Worm (Caenorhabditis elegans) whole organism, young adult: ENCODE data around the gene pqn-68.

ENCODE experiments used
- B0336.3 ChIP-seq: fragments of 200-800 bp; sonication (Bioruptor generic); IDR thresholded peaks from 2 replicates; pipeline ENCODE4 v1.3.6; 2022; ENCODE audit warnings: missing genetic modification characterization, missing compliant biosample characterization
- C17E4.6 ChIP-seq: fragments of 200-800 bp; sonication (Bioruptor generic); IDR thresholded peaks from 2 replicates; pipeline ENCODE4 v1.3.6; 2022; ENCODE audit warnings: missing genetic modification reagents, missing genetic modification characterization, missing compliant biosample characterization
- F33H1.4 ChIP-seq: fragments of 200-800 bp; sonication (Bioruptor generic); IDR thresholded peaks from 2 replicates; pipeline ENCODE4 v1.3.6; 2022; ENCODE audit warnings: missing genetic modification reagents, missing genetic modification characterization, missing compliant biosample characterization
- F39B2.1 ChIP-seq: fragments of 200-800 bp; sonication (Bioruptor generic); IDR thresholded peaks from 2 replicates; pipeline ENCODE4 v1.3.6; 2022; ENCODE audit warnings: missing genetic modification reagents, missing genetic modification characterization, missing compliant biosample characterization
- F49E8.2 ChIP-seq: sonication (generic microtip); optimal IDR thresholded peaks from 3 replicates; lab custom pipeline; 2017; ENCODE audit warnings: missing genetic modification characterization, mild to moderate bottlenecking, missing compliant biosample characterization, antibody characterized with exemption, moderate library complexity; ENCODE audit not compliant: insufficient read depth
- F57A8.1 ChIP-seq: fragments of 200-800 bp; sonication (Bioruptor generic); optimal IDR thresholded peaks from 2 replicates; lab custom pipeline; 2018; ENCODE audit warnings: mild to moderate bottlenecking, missing genetic modification characterization, moderate library complexity, missing compliant biosample characterization
- T07F8.4 ChIP-seq: sonication (generic microtip); optimal IDR thresholded peaks from 2 replicates; lab custom pipeline; 2016; ENCODE audit warnings: mild to moderate bottlenecking, missing genetic modification characterization, moderate library complexity, missing compliant biosample characterization
- T26A5.8 ChIP-seq: sonication (generic microtip); optimal IDR thresholded peaks from 2 replicates; lab custom pipeline; 2016; ENCODE audit warnings: missing genetic modification characterization, missing compliant biosample characterization
- Y53G8AR.9 ChIP-seq: fragments of 200-800 bp; sonication (Bioruptor generic); conservative IDR thresholded peaks from 2 replicates; pipeline ENCODE4 v1.3.6; 2022; ENCODE audit warnings: missing genetic modification reagents, missing genetic modification characterization, missing compliant biosample characterization
- Y67H2A.10 ChIP-seq: fragments of 200-800 bp; sonication (Bioruptor generic); conservative IDR thresholded peaks from 2 replicates; pipeline ENCODE4 v1.3.6; 2022; ENCODE audit warnings: missing genetic modification reagents, missing genetic modification characterization, missing compliant biosample characterization
- akir-1 ChIP-seq: fragments of 200-800 bp; sonication (Bioruptor generic); optimal IDR thresholded peaks from 2 replicates; lab custom pipeline; 2018; ENCODE audit warnings: mild to moderate bottlenecking, missing genetic modification characterization, moderate library complexity, missing compliant biosample characterization
- aptf-2 ChIP-seq: fragments of 200-800 bp; sonication (Bioruptor generic); conservative IDR thresholded peaks from 2 replicates; pipeline ENCODE4 v1.3.6; 2022; ENCODE audit warnings: missing genetic modification reagents, missing genetic modification characterization, missing compliant biosample characterization
- athp-1 ChIP-seq: sonication (generic microtip); optimal IDR thresholded peaks from 2 replicates; lab custom pipeline; 2017; ENCODE audit warnings: mild to moderate bottlenecking, missing genetic modification characterization, missing compliant biosample characterization
- cebp-1 ChIP-seq, 2 experiments: fragments of 200-800 bp in 1 of 2; sonication (Bioruptor generic) in 1 of 2; sonication (generic microtip) in 1 of 2; IDR thresholded peaks in 1 of 2; optimal IDR thresholded peaks in 1 of 2; 2 replicates each; pipeline versions ENCODE4 v1.3.6 to Lab custom; 2017 to 2022; ENCODE audit warnings: missing compliant biosample characterization in 2 of 2, missing genetic modification characterization in 2 of 2, mild to moderate bottlenecking in 1 of 2, missing genetic modification reagents in 1 of 2, moderate library complexity in 1 of 2
- dpff-1 ChIP-seq: sonication (generic microtip); optimal IDR thresholded peaks from 2 replicates; lab custom pipeline; 2017; ENCODE audit warnings: mild to moderate bottlenecking, missing genetic modification characterization, missing compliant biosample characterization
- egl-18 ChIP-seq: fragments of 200-800 bp; sonication (Bioruptor generic); IDR thresholded peaks from 2 replicates; pipeline ENCODE4 v1.3.6; 2022; ENCODE audit warnings: missing genetic modification reagents, missing genetic modification characterization, missing compliant biosample characterization
- egl-44 ChIP-seq: fragments of 200-800 bp; sonication (Bioruptor generic); IDR thresholded peaks from 2 replicates; pipeline ENCODE4 v1.3.6; 2022; ENCODE audit warnings: missing genetic modification reagents, missing genetic modification characterization, missing compliant biosample characterization
- gei-17 ChIP-seq: fragments of 200-800 bp; sonication (Bioruptor generic); optimal IDR thresholded peaks from 2 replicates; lab custom pipeline; 2018; ENCODE audit warnings: mild to moderate bottlenecking, missing genetic modification characterization, missing compliant biosample characterization
- him-1 ChIP-seq: sonication (generic microtip); optimal IDR thresholded peaks from 2 replicates; lab custom pipeline; 2016; ENCODE audit warnings: missing genotype, missing genetic modification reagents, missing genetic modification characterization, missing compliant biosample characterization
- hlh-12 ChIP-seq: sonication (generic microtip); optimal IDR thresholded peaks from 2 replicates; lab custom pipeline; 2016; ENCODE audit warnings: missing genetic modification characterization, missing compliant biosample characterization
- hlh-26 ChIP-seq: fragments of 200-800 bp; sonication (Bioruptor generic); conservative IDR thresholded peaks from 2 replicates; pipeline ENCODE4 v1.3.6; 2022; ENCODE audit warnings: missing genetic modification reagents, missing genetic modification characterization, missing compliant biosample characterization
- hmg-1.2 ChIP-seq: fragments of 200-800 bp; sonication (Bioruptor generic); IDR thresholded peaks from 2 replicates; pipeline ENCODE4 v1.3.6; 2022; ENCODE audit warnings: missing genetic modification reagents, missing genetic modification characterization, missing compliant biosample characterization
- lag-1 ChIP-seq: fragments of 200-800 bp; sonication (Bioruptor generic); IDR thresholded peaks from 2 replicates; pipeline ENCODE4 v1.3.6; 2022; ENCODE audit warnings: missing genetic modification reagents, missing genetic modification characterization, missing compliant biosample characterization
- lin-54 ChIP-seq: fragments of 200-800 bp; sonication (Bioruptor generic); optimal IDR thresholded peaks from 2 replicates; lab custom pipeline; 2018; ENCODE audit warnings: mild to moderate bottlenecking, missing genetic modification characterization, missing compliant biosample characterization
- lir-1 ChIP-seq: fragments of 200-800 bp; sonication (Bioruptor generic); conservative IDR thresholded peaks from 2 replicates; pipeline ENCODE4 v1.3.6; 2022; ENCODE audit warnings: missing genetic modification reagents, missing genetic modification characterization, missing compliant biosample characterization
- mel-28 ChIP-seq: sonication (generic microtip); optimal IDR thresholded peaks from 2 replicates; lab custom pipeline; 2016; ENCODE audit warnings: borderline replicate concordance, mild to moderate bottlenecking, missing genetic modification characterization, missing compliant biosample characterization
- mxl-1 ChIP-seq: sonication (generic microtip); optimal IDR thresholded peaks from 2 replicates; lab custom pipeline; 2016; ENCODE audit warnings: missing genetic modification characterization, missing compliant biosample characterization
- nfya-2 ChIP-seq: fragments of 200-800 bp; sonication (Bioruptor generic); IDR thresholded peaks from 2 replicates; pipeline ENCODE4 v1.3.6; 2022; ENCODE audit warnings: missing genetic modification reagents, missing genetic modification characterization, missing compliant biosample characterization
- nfyb-1 ChIP-seq: fragments of 200-800 bp; sonication (Bioruptor generic); IDR thresholded peaks from 2 replicates; pipeline ENCODE4 v1.3.6; 2022; ENCODE audit warnings: missing genetic modification reagents, missing genetic modification characterization, missing compliant biosample characterization
- nhr-27 ChIP-seq: fragments of 200-800 bp; sonication (Bioruptor generic); optimal IDR thresholded peaks from 2 replicates; lab custom pipeline; 2018; ENCODE audit warnings: mild to moderate bottlenecking, missing genetic modification characterization, moderate library complexity, missing compliant biosample characterization
- pbrm-1 ChIP-seq: fragments of 200-800 bp; sonication (Bioruptor generic); IDR thresholded peaks from 2 replicates; pipeline ENCODE4 v1.3.6; 2022; ENCODE audit warnings: missing genetic modification reagents, missing genetic modification characterization, missing compliant biosample characterization
- rpc-1 ChIP-seq, 2 experiments: fragments of 150-350 bp in 1 of 2; sonication (generic microtip) in 1 of 2; optimal IDR thresholded peaks; 2 replicates each; lab custom pipeline; 2014 to 2018; ENCODE audit warnings: missing biosample characterization in 1 of 2, missing genetic modification characterization in 1 of 2, missing genetic modification reagents in 1 of 2, missing genotype in 1 of 2
- snpc-4 ChIP-seq, 5 experiments: fragments of 150-350 bp in 1 of 5; sonication (generic microtip) in 4 of 5; optimal IDR thresholded peaks; 2 replicates each; lab custom pipeline; 2014 to 2018; ENCODE audit warnings: missing genetic modification characterization in 5 of 5, missing biosample characterization in 3 of 5, antibody characterized with exemption in 2 of 5, mild to moderate bottlenecking in 2 of 5, missing compliant biosample characterization in 2 of 5, missing genotype in 2 of 5, moderate library complexity in 2 of 5, missing genetic modification reagents in 1 of 5
- tbp1 ChIP-seq: fragments of 200-800 bp; sonication (Bioruptor generic); optimal IDR thresholded peaks from 2 replicates; lab custom pipeline; 2018; ENCODE audit warnings: mild to moderate bottlenecking, missing genetic modification characterization, missing compliant biosample characterization
- tlf-1 ChIP-seq: fragments of 200-800 bp; sonication (Bioruptor generic); optimal IDR thresholded peaks from 2 replicates; lab custom pipeline; 2018; ENCODE audit warnings: mild to moderate bottlenecking, missing genetic modification characterization, missing compliant biosample characterization
- unc-62 ChIP-seq: fragments of 150-350 bp; optimal IDR thresholded peaks from 2 replicates; lab custom pipeline; 2014; ENCODE audit warnings: missing biosample characterization, missing genetic modification reagents, missing genetic modification characterization
- ztf-18 ChIP-seq: sonication (generic microtip); optimal IDR thresholded peaks from 2 replicates; lab custom pipeline; 2016; ENCODE audit warnings: missing genotype, mild to moderate bottlenecking, missing genetic modification characterization, missing compliant biosample characterization
- ztf-22 ChIP-seq: fragments of 200-800 bp; sonication (Bioruptor generic); optimal IDR thresholded peaks from 2 replicates; lab custom pipeline; 2018; ENCODE audit warnings: mild to moderate bottlenecking, missing genetic modification characterization, moderate library complexity, missing compliant biosample characterization
- ztf-3 ChIP-seq: fragments of 200-800 bp; sonication (Bioruptor generic); optimal IDR thresholded peaks from 2 replicates; lab custom pipeline; 2018; ENCODE audit warnings: mild to moderate bottlenecking, missing genetic modification characterization, missing compliant biosample characterization
- ztf-6 ChIP-seq: fragments of 200-800 bp; sonication (Bioruptor generic); IDR thresholded peaks from 2 replicates; pipeline ENCODE4 v1.3.6; 2022; ENCODE audit warnings: missing genetic modification reagents, missing genetic modification characterization, missing compliant biosample characterization

pqn-68 gene

ce11 chrV:12950812-12951528, 1.5 kb upstream of the pqn-68 start, which contains the start of the genes T16G1.9 and T16G1.18 (continued):
- TF ChIP-seq F57A8.1 (GFP tag; lab: Kevin White, UChicago): no peak
- no peak for TF ChIP-seq ztf-22 (GFP tag; lab: Kevin White, UChicago)
- TF ChIP-seq rpc-1 (optimal IDR thresholded peaks at IDR 0.05; lab: Kevin White, UChicago): no peak
- TF ChIP-seq rpc-1 (tag; optimal IDR thresholded peaks at IDR 0.05; lab: Kevin White, UChicago): no peak
- TF ChIP-seq hlh-12 (tag; lab: Kevin White, UChicago): no peak
- no peak for TF ChIP-seq T26A5.8
- peak; percentile 81; the same call in 1 of the 2 replicates for TF ChIP-seq hmg-1.2 (GFP tag; lab: Robert Waterston, UW)

ce11 chrV:12953702-12954101, 1.3 kb downstream of the pqn-68 start, which contains the start of gene eif-3.K:
TSS of gene eif-3.K (plus strand) at chrV:12954002.
- no peak for TF ChIP-seq lag-1 (GFP tag; lab: Robert Waterston, UW)
- TF ChIP-seq pbrm-1: no peak
- TF ChIP-seq lir-1: no peak
- TF ChIP-seq aptf-2 (GFP tag; lab: Robert Waterston, UW): no peak
- no peak for TF ChIP-seq T07F8.4 (tag; lab: Kevin White, UChicago)
- TF ChIP-seq ztf-18 (tag; lab: Kevin White, UChicago): no peak
- no peak for TF ChIP-seq tbp1
- TF ChIP-seq ztf-3 (GFP tag; lab: Kevin White, UChicago): no peak
- TF ChIP-seq gei-17 (GFP tag; lab: Kevin White, UChicago): no peak
- TF ChIP-seq Y67H2A.10 (GFP tag; lab: Robert Waterston, UW): no peak
- TF ChIP-seq Y53G8AR.9 (GFP tag; lab: Robert Waterston, UW): no peak
- no peak for TF ChIP-seq egl-18 (GFP tag; lab: Robert Waterston, UW)
- TF ChIP-seq cebp-1 (GFP tag; IDR thresholded peaks at IDR 0.05; lab: Robert Waterston, UW): no peak
- TF ChIP-seq cebp-1 (tag; optimal IDR thresholded peaks at IDR 0.05; lab: Kevin White, UChicago): no peak
- no peak for TF ChIP-seq mel-28 (tag; lab: Kevin White, UChicago)
- TF ChIP-seq him-1 (tag; lab: Kevin White, UChicago): no peak
- no peak for TF ChIP-seq C17E4.6 (GFP tag; lab: Robert Waterston, UW)
- no peak for TF ChIP-seq hlh-12 (tag; lab: Kevin White, UChicago)
- TF ChIP-seq ztf-22 (GFP tag; lab: Kevin White, UChicago): no peak
- no peak for TF ChIP-seq hlh-26 (GFP tag; lab: Robert Waterston, UW)
- TF ChIP-seq F39B2.1: no peak

- TF ChIP-seq nfyb-1 (GFP tag; lab: Robert Waterston, UW) (no peak), tlf-1 (no peak), snpc-4 (GFP tag; optimal IDR thresholded peaks at IDR 0.05; lab: Kevin White, UChicago) (no peak), snpc-4 (tag; optimal IDR thresholded peaks at IDR 0.05; lab: Kevin White, UChicago) (no peak), akir-1 (GFP tag; lab: Kevin White, UChicago) (no peak), nhr-27 (no peak), egl-44 (GFP tag; lab: Robert Waterston, UW) (no peak), ztf-18 (tag; lab: Kevin White, UChicago) (no peak), dpff-1 (tag; lab: Kevin White, UChicago) (no peak), F49E8.2 (no peak), F33H1.4 (GFP tag; lab: Robert Waterston, UW) (no peak), unc-62 (GFP tag; lab: Kevin White, UChicago) (no peak), B0336.3 (GFP tag; lab: Robert Waterston, UW) (no peak), athp-1 (tag; lab: Kevin White, UChicago) (no peak), nfya-2 (GFP tag; lab: Robert Waterston, UW) (no peak), mxl-1 (tag; lab: Kevin White, UChicago) (no peak), lin-54 (GFP tag; lab: Kevin White, UChicago) (no peak), ztf-6 (GFP tag; lab: Robert Waterston, UW) (no peak)
Observed at ce11 chrV:12954261-12954660, 1.8 kb downstream of the pqn-68 start.
